Worm (Caenorhabditis elegans) whole organism, young adult: ENCODE data around the gene fbxa-54.

Experiments used
- F57A8.1 ChIP-seq: fragments of 200-800 bp; sonication (Bioruptor generic); optimal IDR thresholded peaks from 2 replicates; lab custom pipeline; 2018; ENCODE audit warnings: mild to moderate bottlenecking, missing genetic modification characterization, moderate library complexity, missing compliant biosample characterization
- Y67H2A.10 ChIP-seq: fragments of 200-800 bp; sonication (Bioruptor generic); conservative IDR thresholded peaks from 2 replicates; pipeline ENCODE4 v1.3.6; 2022; ENCODE audit warnings: missing genetic modification reagents, missing genetic modification characterization, missing compliant biosample characterization
- ama-1 ChIP-seq, 3 experiments: fragments of 150-350 bp in 1 of 3; sonication (generic microtip) in 2 of 3; optimal IDR thresholded peaks; 2 replicates each; lab custom pipeline; 2014 to 2018; ENCODE audit warnings: missing biosample characterization in 2 of 3, missing genetic modification characterization in 2 of 3, missing genetic modification reagents in 2 of 3
- aptf-3 ChIP-seq: fragments of 200-800 bp; sonication (Bioruptor generic); IDR thresholded peaks from 2 replicates; pipeline ENCODE4 v1.3.6; 2022; ENCODE audit warnings: missing genetic modification characterization, missing compliant biosample characterization
- ceh-27 ChIP-seq: fragments of 200-800 bp; sonication (Bioruptor generic); optimal IDR thresholded peaks from 2 replicates; lab custom pipeline; 2018; ENCODE audit warnings: mild to moderate bottlenecking, missing genetic modification characterization, moderate library complexity, missing compliant biosample characterization
- ceh-40 ChIP-seq: fragments of 200-800 bp; sonication (Bioruptor generic); IDR thresholded peaks from 2 replicates; pipeline ENCODE4 v1.3.6; 2022; ENCODE audit warnings: missing genetic modification characterization, missing compliant biosample characterization
- ets-4 ChIP-seq: fragments of 200-800 bp; sonication (Bioruptor generic); optimal IDR thresholded peaks from 2 replicates; lab custom pipeline; 2018; ENCODE audit warnings: mild to moderate bottlenecking, missing genetic modification characterization, missing compliant biosample characterization
- hrde-1 ChIP-seq: sonication (generic microtip); optimal IDR thresholded peaks from 2 replicates; lab custom pipeline; 2016; ENCODE audit warnings: missing genetic modification characterization, mild to moderate bottlenecking, missing compliant biosample characterization, moderate library complexity, missing genotype, missing genetic modification reagents, borderline replicate concordance
- ztf-25 ChIP-seq: fragments of 200-800 bp; sonication (Bioruptor generic); IDR thresholded peaks from 2 replicates; pipeline ENCODE4 v1.3.6; 2022; ENCODE audit warnings: missing genetic modification reagents, missing genetic modification characterization, missing compliant biosample characterization

DNA sequence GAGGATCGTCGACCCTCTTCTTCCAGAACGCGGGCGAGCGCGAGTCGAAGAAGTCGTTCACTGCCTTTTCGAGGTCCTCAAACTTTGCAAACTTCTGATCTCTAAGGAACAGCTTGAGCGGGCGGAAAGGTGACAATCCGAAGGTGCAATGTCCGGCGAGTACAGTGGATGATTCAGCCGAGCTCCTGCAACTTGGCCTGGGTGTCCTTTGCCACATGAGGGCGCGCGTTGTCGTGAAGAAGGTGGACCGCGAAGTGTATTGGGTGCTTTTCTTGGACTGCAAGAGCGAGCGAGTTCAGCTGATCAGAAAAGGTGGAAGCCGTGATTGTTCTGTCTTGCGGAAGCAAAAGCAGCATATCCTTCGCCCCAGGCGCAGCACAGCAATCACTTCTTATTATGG lies 14.2 kb upstream of the fbxa-54 start:
- TF ChIP-seq F57A8.1 (GFP tag; lab: Kevin White, UChicago): no peak
- no peak for TF ChIP-seq ceh-27 (GFP tag; lab: Kevin White, UChicago)
- no peak for TF ChIP-seq ama-1 (optimal IDR thresholded peaks at IDR 0.05; lab: Kevin White, UChicago)
- TF ChIP-seq ama-1 (GFP tag; optimal IDR thresholded peaks at IDR 0.05; lab: Kevin White, UChicago): no peak
- TF ChIP-seq ets-4 (GFP tag; lab: Kevin White, UChicago): no peak
- TF ChIP-seq hrde-1 (tag; lab: Kevin White, UChicago): no peak
- no peak for TF ChIP-seq ztf-25 (GFP tag; lab: Robert Waterston, UW)
- TF ChIP-seq aptf-3: no peak
- no peak for TF ChIP-seq Y67H2A.10 (GFP tag; lab: Robert Waterston, UW)
- no peak for TF ChIP-seq ceh-40 (GFP tag; lab: Robert Waterston, UW)
